Worm (Caenorhabditis elegans): Measurements from ENCODE around the gene chil-11.

DNA sequence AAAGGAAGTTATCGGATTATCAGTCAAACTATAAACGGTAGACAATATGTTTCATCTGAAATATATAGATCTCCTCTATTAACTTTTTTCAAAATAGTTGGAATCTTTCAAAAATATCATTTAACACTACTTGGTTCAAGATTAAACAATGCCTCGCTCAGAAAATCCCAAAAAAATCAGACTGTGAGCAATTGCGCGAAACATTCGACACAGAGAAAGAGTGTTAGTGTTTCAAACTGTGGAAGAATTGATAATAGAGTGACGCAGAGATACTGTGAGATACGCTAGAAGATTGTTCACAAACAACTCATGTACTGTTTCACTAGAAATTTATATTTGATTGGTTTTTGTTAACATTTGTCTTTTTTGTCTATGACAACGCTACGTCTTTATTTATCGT lies at the start of gene chil-11:
- TF ChIP-seq him-1 (tag; optimal IDR thresholded peaks at IDR 0.05), result no peak
- TF ChIP-seq dao-5 (tag; optimal IDR thresholded peaks at IDR 0.05), result no peak

Measured in whole organism, L4/young adult.